Fruit fly (Drosophila melanogaster): ENCODE data around the gene Tspo.

Tspo gene

DNA sequence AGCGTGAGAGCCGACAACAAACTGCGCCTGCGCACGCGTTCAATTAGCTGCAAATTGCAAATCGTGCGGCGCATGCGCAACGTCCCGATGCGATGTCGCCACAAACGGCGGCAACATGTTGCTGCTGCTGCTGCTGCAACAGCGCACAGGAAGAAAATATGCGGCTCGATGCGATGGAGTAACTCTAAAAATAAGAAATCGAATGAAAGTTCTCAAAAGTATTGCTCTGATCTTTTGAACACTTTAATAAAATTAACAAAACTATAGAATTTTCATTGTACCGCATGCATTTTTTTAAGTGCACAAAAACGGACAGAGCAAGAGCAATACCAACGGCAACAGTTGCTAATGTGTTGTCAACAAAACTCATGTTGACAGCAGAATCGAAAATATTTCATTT lies 46.8 kb downstream of the Tspo start (continued):
- TF ChIP-seq CG18476 (GFP tag; optimal IDR thresholded peaks at IDR 0.05), result no peak
- no peak for TF ChIP-seq Ada2b (GFP tag; IDR thresholded peaks at IDR 0.05)
- no peak for TF ChIP-seq CG17359 (tag; optimal IDR thresholded peaks at IDR 0.05)
- no peak for TF ChIP-seq Dbx (GFP tag; IDR thresholded peaks at IDR 0.05)
- TF ChIP-seq CG18262 (tag; optimal IDR thresholded peaks at IDR 0.05), result peak; percentile 60
- no peak for TF ChIP-seq E2f1 (GFP tag; IDR thresholded peaks at IDR 0.05)
- no peak for TF ChIP-seq oc (tag; optimal IDR thresholded peaks at IDR 0.05)
- no peak for TF ChIP-seq CG4360 (GFP tag; IDR thresholded peaks at IDR 0.05)
- TF ChIP-seq CG2199 (GFP tag; IDR thresholded peaks at IDR 0.05), result no peak
- no peak for TF ChIP-seq al (GFP tag; IDR thresholded peaks at IDR 0.05)
- TF ChIP-seq cwo (GFP tag; optimal IDR thresholded peaks at IDR 0.05), result no peak
- TF ChIP-seq CG17802 (tag; optimal IDR thresholded peaks at IDR 0.05), result no peak
- TF ChIP-seq her (GFP tag; optimal IDR thresholded peaks at IDR 0.05), result no peak
- TF ChIP-seq pfk (GFP tag; optimal IDR thresholded peaks at IDR 0.05), result no peak
- TF ChIP-seq sqz (GFP tag; optimal IDR thresholded peaks at IDR 0.05), result no peak
- TF ChIP-seq slp2 (GFP tag; optimal IDR thresholded peaks at IDR 0.05), result no peak
- peak; percentile 45 for TF ChIP-seq fd96Cb (tag; optimal IDR thresholded peaks at IDR 0.05)
- no peak for TF ChIP-seq nau (GFP tag; optimal IDR thresholded peaks at IDR 0.05)
- TF ChIP-seq CG7271 (tag; optimal IDR thresholded peaks at IDR 0.05), result peak; percentile 66
- no peak for TF ChIP-seq jing (GFP tag; optimal IDR thresholded peaks at IDR 0.05)
- peak; percentile 20 for TF ChIP-seq Atf3 (GFP tag; optimal IDR thresholded peaks at IDR 0.05)
- peak; percentile 36 for TF ChIP-seq CG13775 (GFP tag; optimal IDR thresholded peaks at IDR 0.05)
- no peak for TF ChIP-seq CG10321 (GFP tag; IDR thresholded peaks at IDR 0.05)
- peak; percentile 21 for TF ChIP-seq nom (GFP tag; optimal IDR thresholded peaks at IDR 0.05)
- no peak for TF ChIP-seq CG3163 (GFP tag; optimal IDR thresholded peaks at IDR 0.05)
- TF ChIP-seq GATAe (GFP tag; conservative IDR thresholded peaks at IDR 0.05), result no peak
- no peak for TF ChIP-seq HmgZ (tag; optimal IDR thresholded peaks at IDR 0.05)
- TF ChIP-seq onecut (GFP tag; IDR thresholded peaks at IDR 0.05), result no peak
- no peak for TF ChIP-seq corto (GFP tag; optimal IDR thresholded peaks at IDR 0.05)
- no peak for TF ChIP-seq luna (GFP tag; optimal IDR thresholded peaks at IDR 0.05)
- TF ChIP-seq CG13123 (GFP tag; optimal IDR thresholded peaks at IDR 0.05), result no peak
- TF ChIP-seq Ssrp (tag; optimal IDR thresholded peaks at IDR 0.05), result peak; percentile 44
- no peak for TF ChIP-seq run (tag; optimal IDR thresholded peaks at IDR 0.05)
- TF ChIP-seq BEAF-32 (GFP tag; optimal IDR thresholded peaks at IDR 0.05), result no peak
- TF ChIP-seq Eip74EF (GFP tag; optimal IDR thresholded peaks at IDR 0.05), result no peak
- TF ChIP-seq Hr3 (GFP tag; optimal IDR thresholded peaks at IDR 0.05), result peak; percentile 12
- no peak for TF ChIP-seq scrt (GFP tag; optimal IDR thresholded peaks at IDR 0.05)
- no peak for TF ChIP-seq sim (GFP tag; IDR thresholded peaks at IDR 0.05)
- TF ChIP-seq MBD-R2 (GFP tag; IDR thresholded peaks at IDR 0.05), result no peak
- TF ChIP-seq CG11398 (GFP tag; optimal IDR thresholded peaks at IDR 0.05), result no peak
- TF ChIP-seq Atf-2 (GFP tag; optimal IDR thresholded peaks at IDR 0.05), result peak; percentile 11
- TF ChIP-seq CG13424 (tag; optimal IDR thresholded peaks at IDR 0.05), result no peak
- TF ChIP-seq psq (GFP tag; optimal IDR thresholded peaks at IDR 0.05), result no peak
- TF ChIP-seq TFAM (GFP tag; optimal IDR thresholded peaks at IDR 0.05), result no peak
- TF ChIP-seq org-1 (GFP tag; optimal IDR thresholded peaks at IDR 0.05), result peak; percentile 17
- peak; percentile 76 for TF ChIP-seq sens-2 (GFP tag; IDR thresholded peaks at IDR 0.05)
- TF ChIP-seq eyg (GFP tag; optimal IDR thresholded peaks at IDR 0.05), result no peak
- TF ChIP-seq CG12744 (GFP tag; optimal IDR thresholded peaks at IDR 0.05), result no peak
- TF ChIP-seq HLH54F (GFP tag; optimal IDR thresholded peaks at IDR 0.05), result no peak
- TF ChIP-seq CG9932 (GFP tag; IDR thresholded peaks at IDR 0.05), result no peak
- TF ChIP-seq NC2β (GFP tag; optimal IDR thresholded peaks at IDR 0.05), result peak; percentile 69
- TF ChIP-seq Hmx (GFP tag; optimal IDR thresholded peaks at IDR 0.05), result no peak
